Worm (Caenorhabditis elegans) whole organism, early embryonic: Measurements from ENCODE around the gene gcy-33.

Source experiments
- B0310.2 ChIP-seq: sonication (generic microtip); optimal IDR thresholded peaks from 2 replicates; lab custom pipeline; 2016; ENCODE audit warnings: mild to moderate bottlenecking, missing genetic modification characterization, missing compliant biosample characterization
- F13C5.2 ChIP-seq: sonication (generic microtip); optimal IDR thresholded peaks from 2 replicates; lab custom pipeline; 2017; ENCODE audit warnings: mild to moderate bottlenecking, missing genetic modification characterization, inconsistent platforms, missing compliant biosample characterization
- aly-1 ChIP-seq: sonication (generic microtip); optimal IDR thresholded peaks from 2 replicates; lab custom pipeline; 2016; ENCODE audit warnings: missing genetic modification characterization, missing compliant biosample characterization
- ama-1 ChIP-seq: fragments of 150-350 bp; optimal IDR thresholded peaks from 2 replicates; lab custom pipeline; 2014
- ceh-13 ChIP-seq: fragments of 200-800 bp; sonication (Bioruptor generic); optimal IDR thresholded peaks from 2 replicates; lab custom pipeline; 2018; ENCODE audit warnings: mild to moderate bottlenecking, missing genetic modification characterization, missing compliant biosample characterization
- ceh-36 ChIP-seq: sonication (generic microtip); optimal IDR thresholded peaks from 2 replicates; lab custom pipeline; 2016; ENCODE audit warnings: missing genetic modification characterization, inconsistent platforms, missing compliant biosample characterization
- ets-7 ChIP-seq: sonication (generic microtip); optimal IDR thresholded peaks from 2 replicates; lab custom pipeline; 2016; ENCODE audit warnings: missing genotype, missing genetic modification characterization, missing compliant biosample characterization
- flt-1 ChIP-seq: fragments of 200-800 bp; sonication (Bioruptor generic); IDR thresholded peaks from 2 replicates; pipeline ENCODE4 v1.3.6; 2022; ENCODE audit warnings: missing genetic modification characterization, missing compliant biosample characterization
- hmbx-1 ChIP-seq: sonication (generic microtip); optimal IDR thresholded peaks from 2 replicates; lab custom pipeline; 2016; ENCODE audit warnings: mild to moderate bottlenecking, missing genetic modification characterization, missing compliant biosample characterization
- hmg-4 ChIP-seq: fragments of 200-800 bp; sonication (Bioruptor generic); optimal IDR thresholded peaks from 2 replicates; lab custom pipeline; 2018; ENCODE audit warnings: mild to moderate bottlenecking, missing genetic modification characterization, missing compliant biosample characterization
- hnd-1 ChIP-seq: sonication (generic microtip); optimal IDR thresholded peaks from 2 replicates; lab custom pipeline; 2016; ENCODE audit warnings: missing genetic modification characterization, missing compliant biosample characterization
- pes-1 ChIP-seq: fragments of 200-800 bp; sonication (Bioruptor generic); IDR thresholded peaks from 2 replicates; pipeline ENCODE4 v1.3.6; 2022; ENCODE audit warnings: missing genetic modification reagents, missing genetic modification characterization, missing compliant biosample characterization
- scrt-1 ChIP-seq: fragments of 200-800 bp; sonication (Bioruptor generic); IDR thresholded peaks from 2 replicates; pipeline ENCODE4 v1.3.6; 2022; ENCODE audit warnings: missing genetic modification characterization, missing compliant biosample characterization
- sea-1 ChIP-seq: fragments of 200-800 bp; sonication (Bioruptor generic); conservative IDR thresholded peaks from 2 replicates; pipeline ENCODE4 v1.3.6; 2022; ENCODE audit warnings: missing genetic modification characterization, missing compliant biosample characterization
- tbx-11 ChIP-seq: fragments of 200-800 bp; sonication (Bioruptor generic); IDR thresholded peaks from 2 replicates; pipeline ENCODE4 v1.3.6; 2022; ENCODE audit warnings: missing genetic modification characterization, missing compliant biosample characterization
- tbx-37 ChIP-seq: fragments of 200-800 bp; sonication (Bioruptor generic); conservative IDR thresholded peaks from 2 replicates; pipeline ENCODE4 v1.3.6; 2022; ENCODE audit warnings: missing genetic modification reagents, missing genetic modification characterization, missing compliant biosample characterization
- tra-4 ChIP-seq: sonication (generic microtip); optimal IDR thresholded peaks from 2 replicates; lab custom pipeline; 2017; ENCODE audit warnings: missing genetic modification characterization, missing compliant biosample characterization

Gene gcy-33

ce11 chrV:11995862-11996261 lies 5.7 kb downstream of the gcy-33 start, which contains the start of gene C52E4.12:
C52E4.12 (plus strand) TSS chrV:11996162.
- no peak for TF ChIP-seq hmg-4 (GFP tag; lab: Kevin White, UChicago)
- TF ChIP-seq sea-1 (GFP tag; lab: Robert Waterston, UW): no peak
- TF ChIP-seq tra-4 (tag; lab: Kevin White, UChicago): no peak
- no peak for TF ChIP-seq aly-1 (tag; lab: Kevin White, UChicago)
- TF ChIP-seq B0310.2: no peak
- TF ChIP-seq tbx-37: no peak
- TF ChIP-seq flt-1 (GFP tag; lab: Robert Waterston, UW): no peak
- TF ChIP-seq scrt-1 (GFP tag; lab: Robert Waterston, UW): no peak
- no peak for TF ChIP-seq ceh-36 (tag; lab: Kevin White, UChicago)
- TF ChIP-seq tbx-11 (GFP tag; lab: Robert Waterston, UW): no peak
- no peak for TF ChIP-seq hmbx-1 (tag; lab: Kevin White, UChicago)
- no peak for TF ChIP-seq ets-7
- no peak for TF ChIP-seq pes-1 (GFP tag; lab: Robert Waterston, UW)
- TF ChIP-seq hnd-1 (tag; lab: Kevin White, UChicago): no peak
- TF ChIP-seq ceh-13 (GFP tag; lab: Kevin White, UChicago): no peak
- TF ChIP-seq ama-1: no peak
- no peak for TF ChIP-seq F13C5.2 (tag; lab: Kevin White, UChicago)

- TF ChIP-seq hnd-1 (tag; lab: Kevin White, UChicago): no peak
- no peak for TF ChIP-seq ceh-36 (tag; lab: Kevin White, UChicago)
- no peak for TF ChIP-seq pes-1 (GFP tag; lab: Robert Waterston, UW)
- TF ChIP-seq ets-7: no peak
- no peak for TF ChIP-seq hmg-4 (GFP tag; lab: Kevin White, UChicago)
- TF ChIP-seq flt-1 (GFP tag; lab: Robert Waterston, UW): no peak
- no peak for TF ChIP-seq ceh-13 (GFP tag; lab: Kevin White, UChicago)
- TF ChIP-seq scrt-1 (GFP tag; lab: Robert Waterston, UW): no peak
- no peak for TF ChIP-seq tbx-37
- TF ChIP-seq aly-1 (tag; lab: Kevin White, UChicago): no peak
- TF ChIP-seq sea-1 (GFP tag; lab: Robert Waterston, UW): no peak
- TF ChIP-seq F13C5.2 (tag; lab: Kevin White, UChicago): no peak
- TF ChIP-seq ama-1: no peak
- TF ChIP-seq hmbx-1 (tag; lab: Kevin White, UChicago): no peak
- TF ChIP-seq tbx-11 (GFP tag; lab: Robert Waterston, UW): no peak
- no peak for TF ChIP-seq tra-4 (tag; lab: Kevin White, UChicago)
- TF ChIP-seq B0310.2: no peak
Measured at ce11 chrV:11993706-11994345, 7.8 kb downstream of the gcy-33 start, which contains the start of the genes cyl-1 and C52E4.7. cyl-1 (minus strand) TSS chrV:11993723. C52E4.7 (plus strand) TSS chrV:11994295.

- TF ChIP-seq ceh-36 (tag; lab: Kevin White, UChicago) (no peak), tra-4 (tag; lab: Kevin White, UChicago) (no peak), aly-1 (tag; lab: Kevin White, UChicago) (no peak), B0310.2 (no peak), ets-7 (no peak), F13C5.2 (tag; lab: Kevin White, UChicago) (no peak), hmbx-1 (tag; lab: Kevin White, UChicago) (no peak), sea-1 (GFP tag; lab: Robert Waterston, UW) (no peak), tbx-37 (no peak), hmg-4 (GFP tag; lab: Kevin White, UChicago) (no peak), pes-1 (GFP tag; lab: Robert Waterston, UW) (no peak), ama-1 (no peak), ceh-13 (GFP tag; lab: Kevin White, UChicago) (no peak), tbx-11 (GFP tag; lab: Robert Waterston, UW) (no peak), scrt-1 (GFP tag; lab: Robert Waterston, UW) (no peak), flt-1 (GFP tag; lab: Robert Waterston, UW) (no peak), hnd-1 (tag; lab: Kevin White, UChicago) (no peak)
Measured at ce11 chrV:11990511-11991127, 11.0 kb downstream of the gcy-33 start.

- TF ChIP-seq tbx-37: no peak
- no peak for TF ChIP-seq ceh-13 (GFP tag; lab: Kevin White, UChicago)
- no peak for TF ChIP-seq pes-1 (GFP tag; lab: Robert Waterston, UW)
- TF ChIP-seq hnd-1 (tag; lab: Kevin White, UChicago): no peak
- no peak for TF ChIP-seq aly-1 (tag; lab: Kevin White, UChicago)
- TF ChIP-seq B0310.2: no peak
- no peak for TF ChIP-seq sea-1 (GFP tag; lab: Robert Waterston, UW)
Measured at ce11 chrV:11989861-11990260, 11.7 kb downstream of the gcy-33 start.

- TF ChIP-seq tra-4 (tag; lab: Kevin White, UChicago) (no peak), scrt-1 (GFP tag; lab: Robert Waterston, UW) (no peak), hmg-4 (GFP tag; lab: Kevin White, UChicago) (no peak)
Measured at ce11 chrV:11986078-11986869, 15.3 kb downstream of the gcy-33 start.

ce11 chrV:11985384-11985783 lies 16.2 kb downstream of the gcy-33 start, which contains the start of gene mans-2:
mans-2 (minus strand) TSS chrV:11985484.
- TF ChIP-seq hnd-1 (tag; lab: Kevin White, UChicago): no peak
- TF ChIP-seq flt-1 (GFP tag; lab: Robert Waterston, UW): no peak
- no peak for TF ChIP-seq aly-1 (tag; lab: Kevin White, UChicago)
- TF ChIP-seq ama-1: no peak
- no peak for TF ChIP-seq scrt-1 (GFP tag; lab: Robert Waterston, UW)
- TF ChIP-seq ets-7: no peak
- TF ChIP-seq tbx-37: no peak
